Fruit fly (Drosophila melanogaster) whole organism, prepupa: Measurements from ENCODE around the gene CG31077.

ENCODE experiments used
- CG10669 ChIP-seq: fragments of 200-800 bp; sonication (Bioruptor generic); optimal IDR thresholded peaks from 3 replicates; lab custom pipeline; 2018; ENCODE audit warnings: missing biosample characterization, mild to moderate bottlenecking, missing genetic modification characterization, moderate library complexity
- CG11902 ChIP-seq: fragments of 200-800 bp; sonication (Bioruptor generic); optimal IDR thresholded peaks from 3 replicates; lab custom pipeline; 2016; ENCODE audit warnings: missing biosample characterization, missing genetic modification characterization
- CG3919 ChIP-seq: fragments of 200-800 bp; sonication (Bioruptor generic); optimal IDR thresholded peaks from 3 replicates; lab custom pipeline; 2016; ENCODE audit warnings: missing biosample characterization, missing genetic modification characterization
- CG4318 ChIP-seq: fragments of 200-800 bp; sonication (Bioruptor generic); optimal IDR thresholded peaks from 3 replicates; lab custom pipeline; 2017; ENCODE audit warnings: missing biosample characterization, mild to moderate bottlenecking, missing genetic modification characterization
- CG6163 ChIP-seq: fragments of 200-800 bp; sonication (Bioruptor generic); IDR thresholded peaks from 3 replicates; pipeline ENCODE4 v1.3.6; 2022; ENCODE audit warnings: missing biosample characterization, missing genetic modification characterization
- CG6276 ChIP-seq: fragments of 200-800 bp; sonication (Bioruptor generic); optimal IDR thresholded peaks from 2 replicates; lab custom pipeline; 2017; ENCODE audit warnings: missing biosample characterization, mild to moderate bottlenecking, missing genetic modification characterization
- CG6792 ChIP-seq: fragments of 200-800 bp; sonication (Bioruptor generic); optimal IDR thresholded peaks from 3 replicates; lab custom pipeline; 2016; ENCODE audit warnings: missing biosample characterization, missing genetic modification characterization
- CG6808 ChIP-seq: fragments of 200-800 bp; sonication (Bioruptor generic); optimal IDR thresholded peaks from 3 replicates; lab custom pipeline; 2017; ENCODE audit warnings: missing biosample characterization, missing genetic modification characterization, mild to moderate bottlenecking, moderate library complexity, missing genetic modification reagents
- CG7368 ChIP-seq: fragments of 200-800 bp; sonication (Bioruptor generic); optimal IDR thresholded peaks from 3 replicates; lab custom pipeline; 2016; ENCODE audit warnings: missing biosample characterization, missing genetic modification characterization
- CG8119 ChIP-seq: fragments of 200-800 bp; sonication (Bioruptor generic); IDR thresholded peaks from 3 replicates; pipeline ENCODE4 v1.3.6; 2022; ENCODE audit warnings: missing biosample characterization, missing genetic modification characterization
- CG8319 ChIP-seq: fragments of 200-800 bp; sonication (Bioruptor generic); optimal IDR thresholded peaks from 3 replicates; lab custom pipeline; 2016; ENCODE audit warnings: missing biosample characterization, missing genetic modification characterization
- CG8632 ChIP-seq: fragments of 200-800 bp; sonication (Bioruptor generic); optimal IDR thresholded peaks from 3 replicates; lab custom pipeline; 2016; ENCODE audit warnings: missing biosample characterization, missing genetic modification characterization
- CG9139 ChIP-seq: fragments of 200-800 bp; sonication (Bioruptor generic); optimal IDR thresholded peaks from 3 replicates; lab custom pipeline; 2017; ENCODE audit warnings: missing biosample characterization, mild to moderate bottlenecking, missing genetic modification characterization
- Eip75B ChIP-seq: fragments of 200-800 bp; sonication (Bioruptor generic); optimal IDR thresholded peaks from 3 replicates; lab custom pipeline; 2016; ENCODE audit warnings: missing biosample characterization, missing genetic modification characterization
- Eip78C ChIP-seq: fragments of 200-800 bp; sonication (Bioruptor generic); peaks from one replicate; lab custom pipeline; 2016; ENCODE audit warnings: missing biosample characterization, missing genetic modification characterization
- Eip93F ChIP-seq: fragments of 200-800 bp; sonication (Bioruptor generic); optimal IDR thresholded peaks from 2 replicates; lab custom pipeline; 2016; ENCODE audit warnings: missing biosample characterization, mild to moderate bottlenecking, missing genetic modification characterization
- Ets21C ChIP-seq: fragments of 200-800 bp; sonication (Bioruptor generic); optimal IDR thresholded peaks from 3 replicates; lab custom pipeline; 2016; ENCODE audit warnings: missing biosample characterization, missing genetic modification characterization
- Hr39 ChIP-seq: fragments of 200-800 bp; sonication (Bioruptor generic); optimal IDR thresholded peaks from 2 replicates; lab custom pipeline; 2016; ENCODE audit warnings: missing biosample characterization, missing genetic modification characterization
- Lpt ChIP-seq: fragments of 200-800 bp; sonication (Bioruptor generic); optimal IDR thresholded peaks from 3 replicates; lab custom pipeline; 2016; ENCODE audit warnings: missing biosample characterization, missing genetic modification characterization
- Sox102F ChIP-seq: fragments of 200-800 bp; sonication (Bioruptor generic); optimal IDR thresholded peaks from 2 replicates; lab custom pipeline; 2016; ENCODE audit warnings: missing biosample characterization, mild to moderate bottlenecking, missing genetic modification characterization
- Sox14 ChIP-seq: fragments of 200-800 bp; sonication (Bioruptor generic); optimal IDR thresholded peaks from 3 replicates; lab custom pipeline; 2016; ENCODE audit warnings: missing biosample characterization, missing genetic modification characterization
- Sox15 ChIP-seq: fragments of 200-800 bp; sonication (Bioruptor generic); optimal IDR thresholded peaks from 3 replicates; lab custom pipeline; 2016; ENCODE audit warnings: missing biosample characterization, missing genetic modification characterization
- achi ChIP-seq: fragments of 200-800 bp; sonication (Bioruptor generic); optimal IDR thresholded peaks from 3 replicates; lab custom pipeline; 2016; ENCODE audit warnings: missing biosample characterization, missing genetic modification characterization
- cyc ChIP-seq: fragments of 200-800 bp; sonication (Bioruptor generic); optimal IDR thresholded peaks from 3 replicates; lab custom pipeline; 2016; ENCODE audit warnings: missing biosample characterization, missing genetic modification characterization
- dac ChIP-seq: fragments of 200-800 bp; sonication (Bioruptor generic); optimal IDR thresholded peaks from 2 replicates; lab custom pipeline; 2017; ENCODE audit warnings: missing biosample characterization, mild to moderate bottlenecking, missing genetic modification characterization
- dsx ChIP-seq: fragments of 200-800 bp; optimal IDR thresholded peaks from 3 replicates; lab custom pipeline; 2019; ENCODE audit warnings: missing biosample characterization, mild to moderate bottlenecking, missing genetic modification characterization, moderate library complexity; ENCODE audit not compliant: poor library complexity, severe bottlenecking
- fd59A ChIP-seq: fragments of 200-800 bp; sonication (Bioruptor generic); optimal IDR thresholded peaks from 2 replicates; lab custom pipeline; 2017; ENCODE audit warnings: missing biosample characterization, mild to moderate bottlenecking, missing genetic modification characterization, missing genetic modification reagents
- fd85E ChIP-seq: fragments of 200-800 bp; sonication (Bioruptor generic); optimal IDR thresholded peaks from 3 replicates; lab custom pipeline; 2016; ENCODE audit warnings: missing biosample characterization, missing genetic modification characterization
- fkh ChIP-seq: fragments of 200-800 bp; sonication (Bioruptor generic); optimal IDR thresholded peaks from 3 replicates; lab custom pipeline; 2017; ENCODE audit warnings: missing biosample characterization, mild to moderate bottlenecking, missing genetic modification characterization, moderate library complexity
- lz ChIP-seq: fragments of 200-800 bp; sonication (Bioruptor generic); optimal IDR thresholded peaks from 3 replicates; lab custom pipeline; 2016; ENCODE audit warnings: missing biosample characterization, missing genetic modification characterization
- net ChIP-seq: fragments of 200-800 bp; sonication (Bioruptor generic); optimal IDR thresholded peaks from 3 replicates; lab custom pipeline; 2016; ENCODE audit warnings: missing biosample characterization, missing genetic modification characterization
- pdm3 ChIP-seq: fragments of 200-800 bp; sonication (Bioruptor generic); optimal IDR thresholded peaks from 3 replicates; lab custom pipeline; 2016; ENCODE audit warnings: missing biosample characterization, missing genetic modification characterization
- salr ChIP-seq, 2 experiments: fragments of 200-800 bp; sonication (Bioruptor generic); optimal IDR thresholded peaks; 3 replicates each; lab custom pipeline; 2016 to 2018; ENCODE audit warnings: missing biosample characterization in 2 of 2, missing genetic modification characterization in 2 of 2, mild to moderate bottlenecking in 1 of 2
- topi ChIP-seq: fragments of 200-800 bp; sonication (Bioruptor generic); optimal IDR thresholded peaks from 3 replicates; lab custom pipeline; 2016; ENCODE audit warnings: missing biosample characterization, missing genetic modification characterization

Gene CG31077

DNA sequence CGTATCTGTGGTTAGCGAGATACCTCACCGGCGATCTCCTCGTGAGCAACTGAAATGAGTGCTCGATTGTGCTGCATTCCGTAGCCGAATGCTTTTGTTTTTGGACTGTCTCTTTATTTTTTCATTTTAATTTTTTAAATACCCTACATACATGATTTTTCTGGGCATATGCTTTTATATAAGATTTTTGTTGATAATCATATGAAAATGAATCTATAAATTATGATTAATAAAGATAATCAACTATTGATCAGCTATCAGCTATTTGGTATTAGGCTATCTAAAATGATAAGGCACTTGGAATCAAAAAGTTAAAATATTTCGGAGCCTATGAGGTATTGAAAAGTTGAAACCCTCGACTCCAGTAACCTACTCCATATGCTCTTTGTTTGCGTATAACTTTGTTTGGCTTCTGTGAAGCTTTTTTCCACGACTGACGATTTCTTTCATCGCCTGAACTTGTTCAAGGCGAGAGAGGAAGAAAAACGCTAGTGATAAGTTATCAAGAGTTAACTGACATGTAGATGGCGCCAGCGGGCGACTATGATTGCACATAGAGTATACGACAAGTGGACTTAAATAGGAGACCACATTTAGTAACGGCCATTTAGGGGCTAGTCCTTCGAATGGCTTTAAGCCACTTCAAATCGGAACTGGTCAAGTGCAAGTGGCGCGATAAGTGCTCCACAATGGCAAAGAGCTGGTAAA, 9.6 kb upstream of the CG31077 start, which contains the start of gene CG31076 (continued):
- TF ChIP-seq dsx (GFP tag; lab: Kevin White, UChicago) = peak; percentile 67
- TF ChIP-seq salr (GFP tag; optimal IDR thresholded peaks at IDR 0.05; lab: Kevin White, UChicago) = no peak
- peak; percentile 43 for TF ChIP-seq pdm3
- no peak for TF ChIP-seq dac
- peak; percentile 33 for TF ChIP-seq CG8632 (GFP tag; lab: Kevin White, UChicago)
- peak; percentile 60 for TF ChIP-seq CG6792 (GFP tag; lab: Kevin White, UChicago)
- no peak for TF ChIP-seq fd85E (GFP tag; lab: Kevin White, UChicago)
- TF ChIP-seq CG6276 (GFP tag; lab: Kevin White, UChicago) = peak; percentile 65
- TF ChIP-seq Hr39 (GFP tag; lab: Kevin White, UChicago) = peak; percentile 54
- peak; percentile 45 for TF ChIP-seq CG8319 (GFP tag; lab: Kevin White, UChicago)
- TF ChIP-seq CG11902 (GFP tag; lab: Kevin White, UChicago) = peak; percentile 57
- peak; percentile 65 for TF ChIP-seq CG7368 (GFP tag; lab: Kevin White, UChicago)
- TF ChIP-seq Eip93F (GFP tag; lab: Kevin White, UChicago) = peak; percentile 83
- TF ChIP-seq topi = peak; percentile 85
- TF ChIP-seq Lpt (GFP tag; lab: Kevin White, UChicago) = peak; percentile 26
- TF ChIP-seq achi = peak; percentile 65
- peak; percentile 5 for TF ChIP-seq Sox15 (GFP tag; lab: Kevin White, UChicago)
- peak; percentile 72 for TF ChIP-seq Eip75B (GFP tag; lab: Kevin White, UChicago)
- TF ChIP-seq CG8119 = peak; percentile 34; the same call in 1 of the 3 replicates
- TF ChIP-seq CG10669 (GFP tag; lab: Kevin White, UChicago) = peak; percentile 64

DNA sequence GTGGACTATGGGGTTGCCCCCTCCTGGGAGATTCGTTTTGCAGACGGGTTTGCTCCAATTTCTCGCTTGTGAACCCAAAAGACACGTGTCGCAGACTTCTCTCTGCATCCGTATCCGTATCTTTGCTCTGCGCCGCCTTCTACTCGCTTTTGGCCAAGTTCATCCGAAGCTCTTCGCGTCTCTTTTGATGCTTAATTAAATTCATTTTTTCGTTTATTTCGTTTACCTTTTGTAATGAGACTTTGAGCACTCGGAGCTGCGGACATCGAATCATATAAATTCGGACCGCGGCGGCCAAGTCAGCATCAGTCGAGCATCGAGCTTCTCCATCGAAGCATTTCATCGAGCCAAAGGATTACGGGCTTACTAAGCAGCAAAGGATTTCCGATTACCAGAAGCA, 5.0 kb upstream of the CG31077 start, which contains the start of gene TwdlC:
TSS of gene TwdlC (plus strand) at position 301 of the 400 bp plus-strand sequence.
- TF ChIP-seq Eip78C (GFP tag; lab: Kevin White, UChicago) (no peak), lz (GFP tag; lab: Kevin White, UChicago) (no peak), CG4318 (GFP tag; lab: Kevin White, UChicago) (no peak), fkh (GFP tag; lab: Kevin White, UChicago) (no peak), Eip93F (GFP tag; lab: Kevin White, UChicago) (no peak), CG9139 (GFP tag; lab: Kevin White, UChicago) (no peak), Sox102F (GFP tag; lab: Kevin White, UChicago) (no peak)

DNA sequence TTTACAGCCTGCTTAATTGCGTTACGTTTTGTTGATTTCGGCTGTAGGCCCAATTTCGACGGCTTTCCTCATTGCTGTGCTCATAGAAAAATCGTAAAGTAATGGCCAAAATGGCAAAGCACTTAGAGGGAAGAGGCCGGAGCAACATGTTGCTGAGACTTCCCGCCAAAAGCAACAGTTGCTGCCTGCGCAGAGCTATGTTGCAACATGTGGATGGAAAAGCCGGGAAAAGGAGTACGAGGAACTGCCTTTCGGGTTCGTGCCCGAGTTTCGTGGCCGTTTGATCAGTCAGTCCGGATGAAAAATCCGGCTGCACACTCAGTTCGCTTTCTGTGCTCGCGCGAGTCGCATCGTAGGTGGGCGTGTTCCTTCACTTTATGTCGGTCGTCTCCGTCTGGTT, 2.9 kb upstream of the CG31077 start, which contains the start of gene RYa-R:
TSS of gene RYa-R (plus strand) at position 339 of the 400 bp plus-strand sequence.
- TF ChIP-seq Eip93F (GFP tag; lab: Kevin White, UChicago) = no peak
- no peak for TF ChIP-seq CG7368 (GFP tag; lab: Kevin White, UChicago)
- TF ChIP-seq Sox102F (GFP tag; lab: Kevin White, UChicago) = no peak
- no peak for TF ChIP-seq net (GFP tag; lab: Kevin White, UChicago)

DNA sequence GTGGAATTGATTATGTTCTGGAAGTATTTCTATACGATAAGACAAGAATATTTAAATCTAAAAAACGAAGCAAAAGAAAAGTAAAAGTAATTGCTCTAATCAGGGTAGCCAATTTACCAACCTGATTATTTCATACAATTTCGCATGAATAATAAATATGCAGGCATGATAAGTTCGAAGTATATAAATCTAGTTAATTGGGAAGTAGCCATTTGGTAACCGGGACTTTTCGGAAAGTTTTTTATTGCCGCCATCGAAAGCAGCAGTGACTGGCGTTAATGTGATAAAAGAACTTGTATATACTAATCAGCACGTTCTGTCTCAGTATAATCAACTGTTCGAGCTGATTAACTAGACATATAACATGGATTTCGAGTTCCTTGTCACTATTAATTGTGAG, 3.2 kb downstream of the CG31077 start:
- no peak for TF ChIP-seq Sox102F (GFP tag; lab: Kevin White, UChicago)
- TF ChIP-seq Sox14 = no peak
- no peak for TF ChIP-seq CG8632 (GFP tag; lab: Kevin White, UChicago)
- no peak for TF ChIP-seq CG6163 (GFP tag; lab: Robert Waterston, UW)
- TF ChIP-seq pdm3 = no peak
- TF ChIP-seq dsx (GFP tag; lab: Kevin White, UChicago) = no peak
- no peak for TF ChIP-seq Hr39 (GFP tag; lab: Kevin White, UChicago)
- TF ChIP-seq CG6808 (GFP tag; lab: Kevin White, UChicago) = no peak
- TF ChIP-seq CG3919 (GFP tag; lab: Kevin White, UChicago) = no peak
- TF ChIP-seq CG10669 (GFP tag; lab: Kevin White, UChicago) = no peak
- no peak for TF ChIP-seq fd59A (GFP tag; lab: Kevin White, UChicago)
- no peak for TF ChIP-seq Ets21C (GFP tag; lab: Kevin White, UChicago)
- TF ChIP-seq cyc (GFP tag; lab: Kevin White, UChicago) = no peak
